Fruit fly (Drosophila melanogaster) whole organism, adult: ENCODE measurements around the gene CG14277.

Source experiments
- CG12768 ChIP-seq: fragments of 200-800 bp; sonication (Bioruptor generic); optimal IDR thresholded peaks from 2 replicates; lab custom pipeline; 2017; ENCODE audit warnings: missing biosample characterization, missing genetic modification characterization, mild to moderate bottlenecking, moderate library complexity, missing genetic modification reagents
- CG14711 ChIP-seq: fragments of 200-800 bp; sonication (Bioruptor generic); optimal IDR thresholded peaks from 2 replicates; lab custom pipeline; 2018; ENCODE audit warnings: missing biosample characterization, mild to moderate bottlenecking, missing genetic modification characterization, moderate library complexity
- CG1620 ChIP-seq: fragments of 200-800 bp; sonication (Bioruptor generic); optimal IDR thresholded peaks from 2 replicates; lab custom pipeline; 2016; ENCODE audit warnings: missing biosample characterization, missing genetic modification characterization
- CG33017 ChIP-seq: fragments of 200-800 bp; sonication (Bioruptor generic); optimal IDR thresholded peaks from 2 replicates; lab custom pipeline; 2018; ENCODE audit warnings: missing biosample characterization, mild to moderate bottlenecking, missing genetic modification characterization, moderate library complexity
- CG7045 ChIP-seq: fragments of 200-800 bp; sonication (Bioruptor generic); optimal IDR thresholded peaks from 2 replicates; lab custom pipeline; 2017; ENCODE audit warnings: missing biosample characterization, mild to moderate bottlenecking, missing genetic modification characterization
- CG7101 ChIP-seq: fragments of 200-800 bp; sonication (Bioruptor generic); optimal IDR thresholded peaks from 2 replicates; lab custom pipeline; 2018; ENCODE audit warnings: missing biosample characterization, mild to moderate bottlenecking, missing genetic modification characterization, moderate library complexity
- Crg-1 ChIP-seq: fragments of 200-800 bp; sonication (Bioruptor generic); optimal IDR thresholded peaks from 2 replicates; lab custom pipeline; 2016; ENCODE audit warnings: missing biosample characterization, missing genetic modification characterization
- Hr96 ChIP-seq: fragments of 200-800 bp; sonication (Bioruptor generic); optimal IDR thresholded peaks from 2 replicates; lab custom pipeline; 2016; ENCODE audit warnings: missing biosample characterization, missing genetic modification characterization
- Mnt ChIP-seq: fragments of 200-800 bp; sonication (Bioruptor generic); optimal IDR thresholded peaks from 2 replicates; lab custom pipeline; 2016; ENCODE audit warnings: missing biosample characterization, mild to moderate bottlenecking, missing genetic modification characterization
- bab1 ChIP-seq: fragments of 200-800 bp; sonication (Bioruptor generic); optimal IDR thresholded peaks from 3 replicates; lab custom pipeline; 2019; ENCODE audit warnings: missing biosample characterization, mild to moderate bottlenecking, missing genetic modification characterization, moderate library complexity
- kay ChIP-seq: fragments of 200-800 bp; sonication (Bioruptor generic); peaks from one replicate; lab custom pipeline; 2016; ENCODE audit warnings: missing biosample characterization, missing genetic modification characterization, borderline replicate concordance
- ovo ChIP-seq: fragments of 200-800 bp; sonication (Bioruptor generic); optimal IDR thresholded peaks from 2 replicates; lab custom pipeline; 2016; ENCODE audit warnings: missing biosample characterization, missing genetic modification characterization
- tj ChIP-seq: fragments of 200-800 bp; sonication (Bioruptor generic); optimal IDR thresholded peaks from 3 replicates; lab custom pipeline; 2017; ENCODE audit warnings: missing biosample characterization, mild to moderate bottlenecking, missing genetic modification characterization, moderate library complexity
- toe ChIP-seq: fragments of 200-800 bp; sonication (Bioruptor generic); optimal IDR thresholded peaks from 2 replicates; lab custom pipeline; 2016; ENCODE audit warnings: missing biosample characterization, missing genetic modification characterization

DNA sequence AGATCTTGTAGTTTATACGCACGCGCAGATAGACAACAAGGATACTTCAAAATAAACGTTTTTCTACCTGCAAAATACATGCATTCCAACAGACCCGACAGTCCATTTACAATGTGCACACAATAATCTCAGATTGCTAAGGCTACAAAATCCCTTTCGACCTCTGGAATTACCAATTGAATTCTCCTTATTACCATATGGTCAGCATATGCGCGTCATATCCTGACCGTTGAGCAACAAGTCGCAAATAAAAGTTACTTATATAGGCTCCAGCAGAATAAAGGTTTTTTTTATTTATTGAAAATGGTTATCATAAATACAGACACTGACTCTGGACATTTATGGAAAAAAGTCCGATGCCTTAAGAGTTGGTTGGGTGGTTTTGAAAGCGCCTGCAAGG lies 32.9 kb upstream of the CG14277 start:
- TF ChIP-seq CG14711 (tag; lab: Kevin White, UChicago) (no peak), CG7101 (tag; lab: Kevin White, UChicago) (no peak), kay (GFP tag; lab: Kevin White, UChicago) (peak; percentile 88), CG33017 (no peak), Crg-1 (GFP tag; lab: Kevin White, UChicago) (no peak), Mnt (GFP tag; lab: Kevin White, UChicago) (no peak), CG12768 (no peak), ovo (GFP tag; lab: Kevin White, UChicago) (no peak), toe (GFP tag; lab: Kevin White, UChicago) (no peak), tj (GFP tag; lab: Kevin White, UChicago) (no peak), CG7045 (no peak), Hr96 (GFP tag; lab: Kevin White, UChicago) (no peak), bab1 (GFP tag; lab: Kevin White, UChicago) (no peak), CG1620 (GFP tag; lab: Kevin White, UChicago) (no peak)
